Worm (Caenorhabditis elegans): Measurements from ENCODE around the gene nhr-61.

nhr-61 gene

ce11 chrII:14816086-14816485, 2.3 kb downstream of the nhr-61 start:
- TF ChIP-seq ctbp-1 (GFP tag; IDR thresholded peaks at IDR 0.05) (0 out of 2 replicates have a peak, but pooled peaks have one; percentile 29), R02D3.7 (tag; optimal IDR thresholded peaks at IDR 0.05) (no peak), Y75B8A.6 (GFP tag; IDR thresholded peaks at IDR 0.05) (no peak), mdt-29 (GFP tag; IDR thresholded peaks at IDR 0.05) (0 out of 2 replicates have a peak, but pooled peaks have one; percentile 20), saeg-2 (GFP tag; IDR thresholded peaks at IDR 0.05) (no peak), nhr-48 (tag; optimal IDR thresholded peaks at IDR 0.05) (no peak), pha-4 (GFP tag; IDR thresholded peaks at IDR 0.05) (0 out of 2 replicates have a peak, but pooled peaks have one; percentile 5), pha-4 (tag; optimal IDR thresholded peaks at IDR 0.05) (no peak), lin-38 (GFP tag; IDR thresholded peaks at IDR 0.05) (0 out of 2 replicates have a peak, but pooled peaks have one; percentile 11), mxl-2 (GFP tag; conservative IDR thresholded peaks at IDR 0.05) (no peak), php-3 (GFP tag; IDR thresholded peaks at IDR 0.05) (no peak), gei-8 (GFP tag; optimal IDR thresholded peaks at IDR 0.05) (no peak), Y48G9A.11 (GFP tag; IDR thresholded peaks at IDR 0.05) (peak; percentile 30; the same call in 1 of the 2 replicates), fos-1 (tag; optimal IDR thresholded peaks at IDR 0.05) (no peak), zfp-3 (GFP tag; conservative IDR thresholded peaks at IDR 0.05) (no peak), nhr-41 (GFP tag; IDR thresholded peaks at IDR 0.05) (no peak), lin-15B (tag; optimal IDR thresholded peaks at IDR 0.05) (no peak), lim-7 (GFP tag; IDR thresholded peaks at IDR 0.05) (no peak), hlh-11 (tag; optimal IDR thresholded peaks at IDR 0.05) (no peak), nhr-237 (tag; optimal IDR thresholded peaks at IDR 0.05) (no peak), nhr-42 (GFP tag; IDR thresholded peaks at IDR 0.05) (0 out of 2 replicates have a peak, but pooled peaks have one; percentile 22)

- TF ChIP-seq sdz-12 (GFP tag; optimal IDR thresholded peaks at IDR 0.05) (no peak), arid-1 (GFP tag; conservative IDR thresholded peaks at IDR 0.05) (no peak), zag-1 (tag; optimal IDR thresholded peaks at IDR 0.05) (no peak), ztf-11 (tag; optimal IDR thresholded peaks at IDR 0.05) (no peak), mdt-29 (GFP tag; IDR thresholded peaks at IDR 0.05) (no peak), F37D6.2 (tag; optimal IDR thresholded peaks at IDR 0.05) (no peak), dmd-6 (GFP tag; IDR thresholded peaks at IDR 0.05) (peak; percentile 30; the same call in 1 of the 2 replicates), nhr-111 (GFP tag; optimal IDR thresholded peaks at IDR 0.05) (no peak), mxl-2 (GFP tag; conservative IDR thresholded peaks at IDR 0.05) (no peak), madf-5 (GFP tag; IDR thresholded peaks at IDR 0.05) (no peak), nhr-76 (tag; optimal IDR thresholded peaks at IDR 0.05) (no peak), mep-1 (tag; optimal IDR thresholded peaks at IDR 0.05) (peak; percentile 62), skn-1 (tag; optimal IDR thresholded peaks at IDR 0.05) (no peak), nhr-6 (tag; optimal IDR thresholded peaks at IDR 0.05) (peak; percentile 42), tag-97 (GFP tag; IDR thresholded peaks at IDR 0.05) (no peak), hmg-1.1 (GFP tag; IDR thresholded peaks at IDR 0.05) (peak; percentile 47; the same call in 1 of the 2 replicates), D1046.2 (GFP tag; IDR thresholded peaks at IDR 0.05) (no peak), nhr-237 (tag; optimal IDR thresholded peaks at IDR 0.05) (no peak), T26A8.4 (GFP tag; IDR thresholded peaks at IDR 0.05) (no peak), fkh-10 (GFP tag; optimal IDR thresholded peaks at IDR 0.05) (no peak), pha-4 (GFP tag; IDR thresholded peaks at IDR 0.05) (0 out of 2 replicates have a peak, but pooled peaks have one; percentile 18), pha-4 (tag; optimal IDR thresholded peaks at IDR 0.05) (peak; percentile 84), daf-12 (tag; optimal IDR thresholded peaks at IDR 0.05) (no peak), duxl-1 (tag; optimal IDR thresholded peaks at IDR 0.05; ENCODE audit: poor library complexity) (peak; percentile 10), gei-8 (GFP tag; optimal IDR thresholded peaks at IDR 0.05) (no peak), mes-2 (tag; optimal IDR thresholded peaks at IDR 0.05; ENCODE audit: poor library complexity, severe bottlenecking) (peak; percentile 68), madf-9 (GFP tag; conservative IDR thresholded peaks at IDR 0.05) (no peak), nhr-25 (tag; optimal IDR thresholded peaks at IDR 0.05; ENCODE audit: borderline replicate concordance, insufficient read depth) (no peak), spr-3 (GFP tag; optimal IDR thresholded peaks at IDR 0.05) (no peak), spr-1 (tag; optimal IDR thresholded peaks at IDR 0.05) (no peak), lim-7 (GFP tag; IDR thresholded peaks at IDR 0.05) (no peak), jun-1 (tag; optimal IDR thresholded peaks at IDR 0.05) (no peak), T20F7.1 (GFP tag; optimal IDR thresholded peaks at IDR 0.05) (no peak), snpc-1.2 (GFP tag; IDR thresholded peaks at IDR 0.05) (no peak)
Measured at ce11 chrII:14814894-14815568, 3.3 kb downstream of the nhr-61 start, which contains the start of gene W01D2.1. TSS of gene W01D2.1 (plus strand) at chrII:14815518.

Measured in whole organism, L4 larva.